Worm (Caenorhabditis elegans) whole organism, late embryonic: ENCODE data around the gene F02D10.2.

Source experiments
- K09A11.1 ChIP-seq: sonication (generic microtip); optimal IDR thresholded peaks from 2 replicates; lab custom pipeline; 2017; ENCODE audit warnings: antibody characterized with exemption, mild to moderate bottlenecking, missing genetic modification characterization, missing compliant biosample characterization; ENCODE audit not compliant: insufficient read depth
- ama-1 ChIP-seq: fragments of 150-350 bp; optimal IDR thresholded peaks from 2 replicates; lab custom pipeline; 2014
- ceh-9 ChIP-seq: sonication (generic microtip); optimal IDR thresholded peaks from 2 replicates; lab custom pipeline; 2016; ENCODE audit warnings: mild to moderate bottlenecking, missing genetic modification characterization, inconsistent platforms, missing compliant biosample characterization
- fkh-10 ChIP-seq: fragments of 150-350 bp; optimal IDR thresholded peaks from 2 replicates; lab custom pipeline; 2014; ENCODE audit warnings: missing biosample characterization, missing genetic modification reagents, missing genetic modification characterization
- nfya-1 ChIP-seq: sonication (generic microtip); optimal IDR thresholded peaks from 2 replicates; lab custom pipeline; 2017; ENCODE audit warnings: missing genetic modification characterization, mild to moderate bottlenecking, missing compliant biosample characterization, antibody characterized with exemption, moderate library complexity
- ref-2 ChIP-seq: sonication (generic microtip); optimal IDR thresholded peaks from 2 replicates; lab custom pipeline; 2016; ENCODE audit warnings: missing genetic modification characterization, missing compliant biosample characterization
- rnt-1 ChIP-seq: sonication (generic microtip); optimal IDR thresholded peaks from 2 replicates; lab custom pipeline; 2016; ENCODE audit warnings: missing genetic modification characterization, missing compliant biosample characterization

ce11 chrX:13435790-13436472 lies 27.8 kb downstream of the F02D10.2 start, which contains the start of gene jmjd-3.3:
- TF ChIP-seq ama-1 (no peak), K09A11.1 (tag; lab: Kevin White, UChicago) (no peak), fkh-10 (no peak), ceh-9 (no peak), ref-2 (tag; lab: Kevin White, UChicago) (no peak), nfya-1 (no peak), rnt-1 (tag; lab: Kevin White, UChicago) (no peak)
